Worm (Caenorhabditis elegans) whole organism, L1 larva: ENCODE data around the gene C53D6.11.

ENCODE experiments used
- C04F5.9 ChIP-seq: sonication (generic microtip); optimal IDR thresholded peaks from 2 replicates; lab custom pipeline; 2016; ENCODE audit warnings: missing genetic modification characterization, missing compliant biosample characterization
- C16A3.4 ChIP-seq: fragments of 150-350 bp; optimal IDR thresholded peaks from 2 replicates; lab custom pipeline; 2014; ENCODE audit warnings: missing biosample characterization, missing genetic modification characterization
- C34B4.2 ChIP-seq: sonication (generic microtip); optimal IDR thresholded peaks from 2 replicates; lab custom pipeline; 2017; ENCODE audit warnings: mild to moderate bottlenecking, missing genetic modification characterization, missing compliant biosample characterization
- Y116A8C.19 ChIP-seq: sonication (generic microtip); optimal IDR thresholded peaks from 2 replicates; lab custom pipeline; 2016; ENCODE audit warnings: missing compliant biosample characterization, missing genetic modification characterization, borderline replicate concordance
- aha-1 ChIP-seq: fragments of 150-350 bp; optimal IDR thresholded peaks from 2 replicates; lab custom pipeline; 2014; ENCODE audit warnings: missing biosample characterization, missing genetic modification characterization
- alr-1 ChIP-seq: fragments of 200-800 bp; sonication (Bioruptor generic); optimal IDR thresholded peaks from 2 replicates; lab custom pipeline; 2018; ENCODE audit warnings: borderline replicate concordance, mild to moderate bottlenecking, missing genetic modification characterization, missing compliant biosample characterization
- ces-1 ChIP-seq: fragments of 150-350 bp; optimal IDR thresholded peaks from 2 replicates; lab custom pipeline; 2014; ENCODE audit warnings: missing biosample characterization, missing genetic modification reagents, missing genetic modification characterization
- dsc-1 ChIP-seq: sonication (generic microtip); optimal IDR thresholded peaks from 2 replicates; lab custom pipeline; 2016; ENCODE audit warnings: mild to moderate bottlenecking, missing genetic modification characterization, missing compliant biosample characterization
- efl-3 ChIP-seq: fragments of 200-800 bp; sonication (Bioruptor generic); optimal IDR thresholded peaks from 2 replicates; lab custom pipeline; 2018; ENCODE audit warnings: mild to moderate bottlenecking, missing genetic modification characterization, missing compliant biosample characterization
- elt-3 ChIP-seq, 6 experiments: fragments of 150-350 bp in 1 of 6; sonication (generic microtip); optimal IDR thresholded peaks; 2 replicates each; lab custom pipeline; 2017 to 2018; ENCODE audit warnings: missing biosample characterization in 6 of 6, missing genetic modification characterization in 6 of 6, inconsistent platforms in 1 of 6
- ets-5 ChIP-seq: fragments of 200-800 bp; sonication (Bioruptor generic); IDR thresholded peaks from 2 replicates; pipeline ENCODE4 v1.3.6; 2022; ENCODE audit warnings: missing genetic modification characterization, missing compliant biosample characterization
- fkh-4 ChIP-seq: sonication (generic microtip); optimal IDR thresholded peaks from 2 replicates; lab custom pipeline; 2016; ENCODE audit warnings: missing compliant biosample characterization, missing genetic modification characterization, borderline replicate concordance
- fkh-8 ChIP-seq: sonication (generic microtip); optimal IDR thresholded peaks from 2 replicates; lab custom pipeline; 2016; ENCODE audit warnings: mild to moderate bottlenecking, missing genetic modification characterization, missing compliant biosample characterization
- grh-1 ChIP-seq: fragments of 200-800 bp; sonication (Bioruptor generic); IDR thresholded peaks from 2 replicates; pipeline ENCODE4 v1.3.6; 2022; ENCODE audit warnings: missing genetic modification reagents, missing genetic modification characterization, missing compliant biosample characterization
- hlh-17 ChIP-seq: fragments of 200-800 bp; sonication (Bioruptor generic); optimal IDR thresholded peaks from 2 replicates; lab custom pipeline; 2018; ENCODE audit warnings: missing genetic modification characterization, mild to moderate bottlenecking, missing compliant biosample characterization, moderate library complexity, borderline replicate concordance
- hlh-4 ChIP-seq: sonication (generic microtip); optimal IDR thresholded peaks from 2 replicates; lab custom pipeline; 2016; ENCODE audit warnings: mild to moderate bottlenecking, missing genetic modification characterization, missing compliant biosample characterization
- hpl-2 ChIP-seq: fragments of 150-350 bp; optimal IDR thresholded peaks from 2 replicates; lab custom pipeline; 2014; ENCODE audit warnings: missing biosample characterization, missing genetic modification reagents, missing genetic modification characterization
- isw-1 ChIP-seq: fragments of 200-800 bp; sonication (Bioruptor generic); IDR thresholded peaks from 2 replicates; pipeline ENCODE4 v1.3.6; 2022; ENCODE audit warnings: missing genetic modification characterization, missing compliant biosample characterization
- jun-1 ChIP-seq: fragments of 150-350 bp; optimal IDR thresholded peaks from 2 replicates; lab custom pipeline; 2014; ENCODE audit warnings: missing biosample characterization, missing genetic modification reagents, missing genetic modification characterization
- lin-15B ChIP-seq: fragments of 150-350 bp; sonication (generic microtip); optimal IDR thresholded peaks from 3 replicates; lab custom pipeline; 2014; ENCODE audit warnings: missing biosample characterization, missing genetic modification characterization
- lin-35 ChIP-seq, 2 experiments: fragments of 150-350 bp; optimal IDR thresholded peaks; 2 replicates each; lab custom pipeline; 2014; ENCODE audit warnings: missing biosample characterization in 2 of 2, missing genetic modification characterization in 2 of 2, missing genetic modification reagents in 2 of 2
- lsy-2 ChIP-seq, 2 experiments: fragments of 150-350 bp; optimal IDR thresholded peaks; 2 replicates each; lab custom pipeline; 2014; ENCODE audit warnings: missing biosample characterization in 2 of 2, missing genetic modification characterization in 2 of 2
- mab-9 ChIP-seq: fragments of 200-800 bp; sonication (Bioruptor generic); IDR thresholded peaks from 2 replicates; pipeline ENCODE4 v1.3.6; 2022; ENCODE audit warnings: missing genetic modification reagents, missing genetic modification characterization, missing compliant biosample characterization
- nhr-11 ChIP-seq: fragments of 150-350 bp; optimal IDR thresholded peaks from 2 replicates; lab custom pipeline; 2014; ENCODE audit warnings: missing biosample characterization, missing genetic modification characterization
- nhr-12 ChIP-seq: sonication (generic microtip); optimal IDR thresholded peaks from 2 replicates; lab custom pipeline; 2017; ENCODE audit warnings: missing biosample characterization, missing genetic modification characterization
- nhr-19 ChIP-seq: fragments of 200-800 bp; sonication (Bioruptor generic); conservative IDR thresholded peaks from 2 replicates; pipeline ENCODE4 v1.3.6; 2022; ENCODE audit warnings: missing genetic modification characterization, missing compliant biosample characterization
- nhr-20 ChIP-seq: sonication (generic microtip); optimal IDR thresholded peaks from 2 replicates; lab custom pipeline; 2016; ENCODE audit warnings: mild to moderate bottlenecking, missing genetic modification characterization, missing compliant biosample characterization
- nhr-47 ChIP-seq: sonication (generic microtip); optimal IDR thresholded peaks from 2 replicates; lab custom pipeline; 2016; ENCODE audit warnings: mild to moderate bottlenecking, missing genetic modification characterization, moderate library complexity, missing compliant biosample characterization
- nhr-85 ChIP-seq: sonication (generic microtip); peaks from one replicate; lab custom pipeline; 2016; ENCODE audit warnings: missing genetic modification characterization, inconsistent platforms, missing compliant biosample characterization
- nhr-90 ChIP-seq: sonication (generic microtip); optimal IDR thresholded peaks from 2 replicates; lab custom pipeline; 2016; ENCODE audit warnings: mild to moderate bottlenecking, missing genetic modification characterization, missing compliant biosample characterization; ENCODE audit not compliant: poor library complexity
- pag-3 ChIP-seq: sonication (generic microtip); optimal IDR thresholded peaks from 2 replicates; lab custom pipeline; 2017; ENCODE audit warnings: missing genetic modification characterization, mild to moderate bottlenecking, missing compliant biosample characterization, antibody characterized with exemption, borderline replicate concordance; ENCODE audit not compliant: insufficient read depth
- pax-3 ChIP-seq: fragments of 200-800 bp; sonication (Bioruptor generic); optimal IDR thresholded peaks from 2 replicates; lab custom pipeline; 2018; ENCODE audit warnings: mild to moderate bottlenecking, missing genetic modification characterization, moderate library complexity, missing compliant biosample characterization
- pqm-1 ChIP-seq: sonication (generic microtip); optimal IDR thresholded peaks from 3 replicates; lab custom pipeline; 2017; ENCODE audit warnings: missing biosample characterization, missing genetic modification characterization
- rnt-1 ChIP-seq: sonication (generic microtip); optimal IDR thresholded peaks from 2 replicates; lab custom pipeline; 2016; ENCODE audit warnings: mild to moderate bottlenecking, missing genetic modification characterization, moderate library complexity, missing compliant biosample characterization
- snpc-4 ChIP-seq: fragments of 150-350 bp; optimal IDR thresholded peaks from 2 replicates; lab custom pipeline; 2014; ENCODE audit warnings: missing biosample characterization, missing genetic modification characterization
- sup-37 ChIP-seq: fragments of 200-800 bp; sonication (Bioruptor generic); optimal IDR thresholded peaks from 2 replicates; lab custom pipeline; 2018; ENCODE audit warnings: mild to moderate bottlenecking, missing genetic modification characterization, missing compliant biosample characterization
- swsn-7 ChIP-seq: sonication (generic microtip); optimal IDR thresholded peaks from 2 replicates; lab custom pipeline; 2016; ENCODE audit warnings: missing genetic modification characterization, missing compliant biosample characterization
- tlp-1 ChIP-seq: fragments of 150-350 bp; optimal IDR thresholded peaks from 2 replicates; lab custom pipeline; 2014; ENCODE audit warnings: missing biosample characterization, missing genetic modification characterization
- unc-130 ChIP-seq: fragments of 150-350 bp; optimal IDR thresholded peaks from 2 replicates; lab custom pipeline; 2017; ENCODE audit warnings: missing biosample characterization, missing genetic modification characterization, inconsistent platforms
- unc-30 ChIP-seq: sonication (generic microtip); optimal IDR thresholded peaks from 2 replicates; lab custom pipeline; 2017; ENCODE audit warnings: missing biosample characterization, missing genetic modification characterization
- unc-62 ChIP-seq: fragments of 150-350 bp; optimal IDR thresholded peaks from 2 replicates; lab custom pipeline; 2014; ENCODE audit warnings: missing biosample characterization, missing genetic modification reagents, missing genetic modification characterization
- unc-86 ChIP-seq: sonication (generic microtip); optimal IDR thresholded peaks from 2 replicates; lab custom pipeline; 2016; ENCODE audit warnings: missing genetic modification characterization, missing compliant biosample characterization
- unc-98 ChIP-seq: fragments of 200-800 bp; sonication (Bioruptor generic); IDR thresholded peaks from 2 replicates; pipeline ENCODE4 v1.3.6; 2022; ENCODE audit warnings: missing genetic modification characterization, missing compliant biosample characterization
- zip-4 ChIP-seq: fragments of 200-800 bp; sonication (Bioruptor generic); optimal IDR thresholded peaks from 2 replicates; lab custom pipeline; 2018; ENCODE audit warnings: mild to moderate bottlenecking, missing genetic modification characterization, moderate library complexity, missing compliant biosample characterization
- ztf-4 ChIP-seq: fragments of 150-350 bp; optimal IDR thresholded peaks from 2 replicates; lab custom pipeline; 2014; ENCODE audit warnings: missing biosample characterization, missing genetic modification characterization

Gene C53D6.11

ce11 chrIV:8978047-8978446 lies 32.3 kb upstream of the C53D6.11 start (continued):
- TF ChIP-seq alr-1 (tag; lab: Kevin White, UChicago), result no peak
- TF ChIP-seq unc-62 (GFP tag; lab: Kevin White, UChicago), result no peak
- no peak for TF ChIP-seq ces-1 (GFP tag; lab: Kevin White, UChicago)
- no peak for TF ChIP-seq unc-30 (tag; lab: Kevin White, UChicago)
- no peak for TF ChIP-seq elt-3 (tag; optimal IDR thresholded peaks at IDR 0.05; lab: Kevin White, UChicago)
- TF ChIP-seq pax-3 (tag; lab: Kevin White, UChicago), result no peak
- TF ChIP-seq fkh-4 (tag; lab: Kevin White, UChicago), result no peak
- no peak for TF ChIP-seq C34B4.2 (tag; lab: Kevin White, UChicago)
- TF ChIP-seq hlh-17, result no peak
- no peak for TF ChIP-seq swsn-7 (tag; lab: Kevin White, UChicago)
- no peak for TF ChIP-seq nhr-12
- TF ChIP-seq aha-1 (tag; lab: Kevin White, UChicago), result no peak
- TF ChIP-seq nhr-11 (tag; lab: Kevin White, UChicago), result peak; percentile 2
- no peak for TF ChIP-seq tlp-1
- no peak for TF ChIP-seq zip-4 (GFP tag; lab: Kevin White, UChicago)
- TF ChIP-seq nhr-47 (tag; lab: Kevin White, UChicago), result no peak
- TF ChIP-seq lin-35 (GFP tag; optimal IDR thresholded peaks at IDR 0.05; lab: Kevin White, UChicago), result no peak
- peak; percentile 14 for TF ChIP-seq nhr-20
- no peak for TF ChIP-seq mab-9 (GFP tag; lab: Robert Waterston, UW)
- TF ChIP-seq jun-1 (tag; lab: Kevin White, UChicago), result no peak
- TF ChIP-seq sup-37 (GFP tag; lab: Kevin White, UChicago), result no peak
- no peak for TF ChIP-seq snpc-4 (tag; lab: Kevin White, UChicago)
- TF ChIP-seq nhr-90 (tag; lab: Kevin White, UChicago), result no peak
- TF ChIP-seq pqm-1 (tag; lab: Kevin White, UChicago), result no peak
- TF ChIP-seq pag-3, result no peak
- no peak for TF ChIP-seq dsc-1 (tag; lab: Kevin White, UChicago)
- peak in 1 of 2 experiments; percentile 43 for TF ChIP-seq lsy-2 (tag; optimal IDR thresholded peaks at IDR 0.05; lab: Kevin White, UChicago)
- no peak for TF ChIP-seq isw-1 (GFP tag; lab: Robert Waterston, UW)
- TF ChIP-seq Y116A8C.19 (tag; lab: Kevin White, UChicago), result no peak
- no peak for TF ChIP-seq unc-130
- TF ChIP-seq efl-3 (GFP tag; lab: Kevin White, UChicago), result no peak
- TF ChIP-seq nhr-85 (tag; lab: Kevin White, UChicago), result no peak

ce11 chrIV:8979062-8979612 lies 31.2 kb upstream of the C53D6.11 start:
- TF ChIP-seq unc-98 (no peak), hlh-4 (tag; lab: Kevin White, UChicago) (no peak), lin-15B (tag; lab: Kevin White, UChicago) (no peak), pax-3 (tag; lab: Kevin White, UChicago) (no peak), Y116A8C.19 (tag; lab: Kevin White, UChicago) (no peak)
- TF ChIP-seq, all 84 proteins: peak for 0

ce11 chrIV:8979695-8980094 lies 30.7 kb upstream of the C53D6.11 start, which contains the start of gene col-119:
Gene col-119, minus strand, starts transcription at chrIV:8979795.
- TF ChIP-seq unc-86 (tag; lab: Kevin White, UChicago) (no peak), C04F5.9 (no peak), unc-62 (GFP tag; lab: Kevin White, UChicago) (no peak), hpl-2 (no peak), grh-1 (no peak), fkh-8 (tag; lab: Kevin White, UChicago) (no peak), nhr-85 (tag; lab: Kevin White, UChicago) (no peak), ets-5 (no peak), unc-130 (no peak), nhr-19 (no peak), hlh-17 (no peak), lin-15B (tag; lab: Kevin White, UChicago) (no peak), C16A3.4 (tag; lab: Kevin White, UChicago) (no peak), rnt-1 (no peak), nhr-20 (no peak), mab-9 (GFP tag; lab: Robert Waterston, UW) (no peak), ztf-4 (tag; lab: Kevin White, UChicago) (no peak), aha-1 (tag; lab: Kevin White, UChicago) (no peak), unc-30 (tag; lab: Kevin White, UChicago) (no peak), C34B4.2 (tag; lab: Kevin White, UChicago) (no peak)
